Fruit fly (Drosophila melanogaster) whole organism, adult: ENCODE measurements around the gene CG42390.
A peak's percentile ranks its signal among the peaks of the same experiment; 100 is the strongest.

Experiments used
- CG11617 ChIP-seq: fragments of 200-800 bp; sonication (Bioruptor generic); optimal IDR thresholded peaks from 2 replicates; lab custom pipeline; 2017; ENCODE audit warnings: mild to moderate bottlenecking, missing biosample characterization, missing genetic modification reagents, missing genetic modification characterization
- CG12768 ChIP-seq: fragments of 200-800 bp; sonication (Bioruptor generic); optimal IDR thresholded peaks from 2 replicates; lab custom pipeline; 2017; ENCODE audit warnings: missing biosample characterization, missing genetic modification characterization, mild to moderate bottlenecking, moderate library complexity, missing genetic modification reagents
- CG14711 ChIP-seq: fragments of 200-800 bp; sonication (Bioruptor generic); optimal IDR thresholded peaks from 2 replicates; lab custom pipeline; 2018; ENCODE audit warnings: missing biosample characterization, mild to moderate bottlenecking, missing genetic modification characterization, moderate library complexity
- CG1620 ChIP-seq: fragments of 200-800 bp; sonication (Bioruptor generic); optimal IDR thresholded peaks from 2 replicates; lab custom pipeline; 2016; ENCODE audit warnings: missing biosample characterization, missing genetic modification characterization
- CG33017 ChIP-seq: fragments of 200-800 bp; sonication (Bioruptor generic); optimal IDR thresholded peaks from 2 replicates; lab custom pipeline; 2018; ENCODE audit warnings: missing biosample characterization, mild to moderate bottlenecking, missing genetic modification characterization, moderate library complexity
- CG5204 ChIP-seq: fragments of 200-800 bp; sonication (Bioruptor generic); optimal IDR thresholded peaks from 2 replicates; lab custom pipeline; 2016; ENCODE audit warnings: missing biosample characterization, missing genetic modification characterization
- CG7045 ChIP-seq: fragments of 200-800 bp; sonication (Bioruptor generic); optimal IDR thresholded peaks from 2 replicates; lab custom pipeline; 2017; ENCODE audit warnings: missing biosample characterization, mild to moderate bottlenecking, missing genetic modification characterization
- CG7101 ChIP-seq: fragments of 200-800 bp; sonication (Bioruptor generic); optimal IDR thresholded peaks from 2 replicates; lab custom pipeline; 2018; ENCODE audit warnings: missing biosample characterization, mild to moderate bottlenecking, missing genetic modification characterization, moderate library complexity
- Clk ChIP-seq: fragments of 200-800 bp; sonication (Bioruptor generic); optimal IDR thresholded peaks from 2 replicates; lab custom pipeline; 2017; ENCODE audit warnings: missing biosample characterization, missing genetic modification characterization
- Crg-1 ChIP-seq: fragments of 200-800 bp; sonication (Bioruptor generic); optimal IDR thresholded peaks from 2 replicates; lab custom pipeline; 2016; ENCODE audit warnings: missing biosample characterization, missing genetic modification characterization
- Hr96 ChIP-seq: fragments of 200-800 bp; sonication (Bioruptor generic); optimal IDR thresholded peaks from 2 replicates; lab custom pipeline; 2016; ENCODE audit warnings: missing biosample characterization, missing genetic modification characterization
- Mnt ChIP-seq: fragments of 200-800 bp; sonication (Bioruptor generic); optimal IDR thresholded peaks from 2 replicates; lab custom pipeline; 2016; ENCODE audit warnings: missing biosample characterization, mild to moderate bottlenecking, missing genetic modification characterization
- bab1 ChIP-seq: fragments of 200-800 bp; sonication (Bioruptor generic); optimal IDR thresholded peaks from 3 replicates; lab custom pipeline; 2019; ENCODE audit warnings: missing biosample characterization, mild to moderate bottlenecking, missing genetic modification characterization, moderate library complexity
- cic ChIP-seq: fragments of 200-800 bp; sonication (Bioruptor generic); optimal IDR thresholded peaks from 2 replicates; lab custom pipeline; 2017; ENCODE audit warnings: missing biosample characterization, mild to moderate bottlenecking, missing genetic modification characterization, moderate library complexity
- cnc ChIP-seq, 2 experiments: fragments of >200 bp; optimal IDR thresholded peaks; 2 replicates each; lab custom pipeline; 2017
- kay ChIP-seq: fragments of 200-800 bp; sonication (Bioruptor generic); peaks from one replicate; lab custom pipeline; 2016; ENCODE audit warnings: missing biosample characterization, missing genetic modification characterization, borderline replicate concordance
- ovo ChIP-seq: fragments of 200-800 bp; sonication (Bioruptor generic); optimal IDR thresholded peaks from 2 replicates; lab custom pipeline; 2016; ENCODE audit warnings: missing biosample characterization, missing genetic modification characterization
- pad ChIP-seq: fragments of 200-800 bp; sonication (Bioruptor generic); optimal IDR thresholded peaks from 3 replicates; lab custom pipeline; 2017; ENCODE audit warnings: missing biosample characterization, missing genetic modification characterization, mild to moderate bottlenecking, moderate library complexity, missing genetic modification reagents
- tj ChIP-seq: fragments of 200-800 bp; sonication (Bioruptor generic); optimal IDR thresholded peaks from 3 replicates; lab custom pipeline; 2017; ENCODE audit warnings: missing biosample characterization, mild to moderate bottlenecking, missing genetic modification characterization, moderate library complexity
- toe ChIP-seq: fragments of 200-800 bp; sonication (Bioruptor generic); optimal IDR thresholded peaks from 2 replicates; lab custom pipeline; 2016; ENCODE audit warnings: missing biosample characterization, missing genetic modification characterization

The CG42390 gene

DNA sequence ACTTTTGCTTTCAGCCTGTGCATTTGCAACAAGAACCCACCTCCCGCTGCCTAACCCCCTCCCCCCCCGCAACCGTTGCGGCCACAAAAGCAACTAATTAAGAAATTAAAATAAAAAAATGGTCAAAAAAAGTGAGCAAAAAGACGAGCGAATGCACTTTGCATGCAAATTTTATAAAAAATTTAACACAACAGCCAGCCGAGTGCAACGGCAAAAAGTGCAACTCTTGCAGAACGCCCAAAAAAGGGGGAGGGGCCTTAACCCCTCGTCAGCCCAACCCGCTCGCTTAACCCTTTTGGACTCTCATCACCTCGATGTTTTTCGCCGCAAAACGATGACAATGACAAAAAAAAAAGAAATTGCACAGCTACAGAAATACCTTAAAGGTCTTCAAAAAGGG, 23.0 kb upstream of the CG42390 start:
- TF ChIP-seq Hr96 (GFP tag; lab: Kevin White, UChicago) = no peak
- TF ChIP-seq Mnt (GFP tag; lab: Kevin White, UChicago) = no peak
- no peak for TF ChIP-seq CG7101 (tag; lab: Kevin White, UChicago)
- TF ChIP-seq CG11617 (GFP tag; lab: Kevin White, UChicago) = no peak
- TF ChIP-seq tj (GFP tag; lab: Kevin White, UChicago) = peak; percentile 69
- no peak for TF ChIP-seq CG33017 (tag; lab: Kevin White, UChicago)
- TF ChIP-seq CG7045 = no peak
- TF ChIP-seq CG12768 (GFP tag; lab: Kevin White, UChicago) = no peak

DNA sequence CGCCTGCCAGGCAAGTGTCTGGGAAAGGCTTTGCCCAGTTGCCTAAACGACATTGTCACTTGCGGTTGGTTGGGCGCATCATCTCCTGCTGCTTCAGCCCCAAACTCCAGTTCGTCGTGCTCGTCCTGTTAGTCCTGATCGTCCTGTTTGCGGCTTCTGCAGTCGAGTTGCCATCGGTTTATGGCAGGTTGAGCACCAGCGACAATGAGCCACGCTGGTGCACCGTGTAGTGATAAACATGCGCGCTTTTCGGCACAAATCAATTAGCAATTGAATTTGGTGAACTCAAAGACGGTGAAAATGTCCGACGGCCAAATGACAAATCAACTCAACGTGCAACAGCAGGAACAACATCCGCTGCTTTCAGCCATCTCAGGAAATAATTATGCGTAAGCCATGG, 16.7 kb upstream of the CG42390 start, which contains the start of gene CG13407:
TSS of gene CG13407 (plus strand) at position 301 of the 400 bp plus-strand sequence.
- TF ChIP-seq cnc (optimal IDR thresholded peaks at IDR 0.05; lab: Kevin White, UChicago) (no peak), CG12768 (GFP tag; lab: Kevin White, UChicago) (no peak), pad (GFP tag; lab: Kevin White, UChicago) (no peak), CG33017 (tag; lab: Kevin White, UChicago) (no peak)

DNA sequence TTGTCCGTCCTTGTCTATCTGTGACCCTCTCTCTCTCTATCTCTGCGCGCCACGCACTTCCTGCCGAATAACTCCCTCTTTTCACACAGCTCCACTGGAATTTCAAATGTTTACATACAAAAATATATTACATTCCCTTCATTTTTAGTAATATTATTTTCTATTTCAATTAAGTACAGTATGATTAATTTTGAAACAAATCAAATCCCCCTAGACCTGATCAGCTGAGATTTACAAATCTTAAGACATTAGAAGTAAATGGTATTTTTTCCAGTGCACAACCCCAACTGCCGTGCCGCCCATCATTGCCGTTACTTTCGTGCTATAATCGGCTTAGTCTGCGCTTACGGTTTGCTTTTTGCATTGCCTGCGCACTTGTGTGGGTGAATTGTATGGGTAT, 11.5 kb upstream of the CG42390 start:
- TF ChIP-seq CG7101 (tag; lab: Kevin White, UChicago) = no peak
- TF ChIP-seq bab1 (GFP tag; lab: Kevin White, UChicago) = no peak
- no peak for TF ChIP-seq toe (GFP tag; lab: Kevin White, UChicago)
- TF ChIP-seq cnc (optimal IDR thresholded peaks at IDR 0.05; lab: Kevin White, UChicago) = no peak
- no peak for TF ChIP-seq CG12768 (GFP tag; lab: Kevin White, UChicago)
- TF ChIP-seq Mnt (GFP tag; lab: Kevin White, UChicago) = no peak
- no peak for TF ChIP-seq CG5204 (GFP tag; lab: Kevin White, UChicago)
- TF ChIP-seq CG1620 = no peak
- no peak for TF ChIP-seq kay (GFP tag; lab: Kevin White, UChicago)
- no peak for TF ChIP-seq CG11617 (GFP tag; lab: Kevin White, UChicago)
- no peak for TF ChIP-seq ovo (GFP tag; lab: Kevin White, UChicago)
- no peak for TF ChIP-seq Clk (GFP tag; lab: Kevin White, UChicago)
- TF ChIP-seq CG33017 (tag; lab: Kevin White, UChicago) = no peak
- TF ChIP-seq pad (GFP tag; lab: Kevin White, UChicago) = no peak
- TF ChIP-seq CG7045 = no peak
- TF ChIP-seq Crg-1 (GFP tag; lab: Kevin White, UChicago) = no peak
- TF ChIP-seq Hr96 (GFP tag; lab: Kevin White, UChicago) = no peak
- TF ChIP-seq tj (GFP tag; lab: Kevin White, UChicago) = no peak
- no peak for TF ChIP-seq cic

DNA sequence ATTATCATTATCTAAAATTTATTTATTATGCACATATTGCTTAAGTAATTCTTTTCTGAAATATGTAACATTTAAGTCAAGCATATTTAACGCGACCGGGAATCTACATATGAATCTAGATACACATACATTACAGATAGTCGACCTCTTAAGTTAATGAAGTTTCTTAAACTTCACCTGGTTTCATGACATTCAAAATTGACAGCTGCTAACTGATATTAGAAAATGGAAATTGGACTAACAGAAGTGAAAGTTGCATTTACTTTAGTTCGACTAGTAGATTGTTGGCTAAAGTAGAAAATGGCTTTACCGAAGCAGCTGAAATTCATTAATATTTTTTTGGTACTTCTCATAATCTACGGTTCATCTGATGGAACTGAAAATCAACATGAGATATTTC, 6.7 kb upstream of the CG42390 start, which contains the start of gene Ir94a:
TSS of gene Ir94a (plus strand) at position 301 of the 400 bp plus-strand sequence.
- no peak for TF ChIP-seq pad (GFP tag; lab: Kevin White, UChicago)
- no peak for TF ChIP-seq bab1 (GFP tag; lab: Kevin White, UChicago)
- TF ChIP-seq kay (GFP tag; lab: Kevin White, UChicago) = no peak
- no peak for TF ChIP-seq cnc (optimal IDR thresholded peaks at IDR 0.05; lab: Kevin White, UChicago)
- no peak for TF ChIP-seq CG7101 (tag; lab: Kevin White, UChicago)
- no peak for TF ChIP-seq Mnt (GFP tag; lab: Kevin White, UChicago)
- no peak for TF ChIP-seq CG12768 (GFP tag; lab: Kevin White, UChicago)
- TF ChIP-seq tj (GFP tag; lab: Kevin White, UChicago) = no peak
- no peak for TF ChIP-seq CG14711
- TF ChIP-seq CG7045 = no peak
- TF ChIP-seq ovo (GFP tag; lab: Kevin White, UChicago) = no peak
- TF ChIP-seq CG11617 (GFP tag; lab: Kevin White, UChicago) = no peak
- no peak for TF ChIP-seq Clk (GFP tag; lab: Kevin White, UChicago)
- no peak for TF ChIP-seq CG5204 (GFP tag; lab: Kevin White, UChicago)

DNA sequence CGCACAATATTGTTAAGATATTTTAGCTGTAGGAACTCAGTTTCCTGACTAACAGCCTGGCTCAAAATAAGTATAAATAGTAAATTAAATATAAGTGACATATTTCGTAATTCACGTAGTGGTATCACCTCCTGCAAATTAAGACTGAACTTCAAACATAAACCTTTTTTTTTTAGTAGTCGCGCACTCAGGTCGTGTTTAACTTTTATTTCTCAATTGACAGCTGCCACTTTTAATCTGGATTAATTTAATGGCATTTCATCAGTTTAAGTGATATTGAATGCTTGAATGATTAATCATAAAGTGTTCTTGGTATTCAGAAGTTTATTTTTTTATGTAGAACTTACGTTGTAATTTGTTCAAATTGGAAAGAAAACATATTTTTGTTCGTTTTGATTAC, 2.7 kb upstream of the CG42390 start, which contains the start of gene Ir94b:
TSS of gene Ir94b (minus strand) at position 101 of the 400 bp plus-strand sequence.
- TF ChIP-seq tj (GFP tag; lab: Kevin White, UChicago) (no peak), Crg-1 (GFP tag; lab: Kevin White, UChicago) (no peak), Mnt (GFP tag; lab: Kevin White, UChicago) (no peak), toe (GFP tag; lab: Kevin White, UChicago) (no peak), cnc (optimal IDR thresholded peaks at IDR 0.05; lab: Kevin White, UChicago) (no peak), Hr96 (GFP tag; lab: Kevin White, UChicago) (no peak)

DNA sequence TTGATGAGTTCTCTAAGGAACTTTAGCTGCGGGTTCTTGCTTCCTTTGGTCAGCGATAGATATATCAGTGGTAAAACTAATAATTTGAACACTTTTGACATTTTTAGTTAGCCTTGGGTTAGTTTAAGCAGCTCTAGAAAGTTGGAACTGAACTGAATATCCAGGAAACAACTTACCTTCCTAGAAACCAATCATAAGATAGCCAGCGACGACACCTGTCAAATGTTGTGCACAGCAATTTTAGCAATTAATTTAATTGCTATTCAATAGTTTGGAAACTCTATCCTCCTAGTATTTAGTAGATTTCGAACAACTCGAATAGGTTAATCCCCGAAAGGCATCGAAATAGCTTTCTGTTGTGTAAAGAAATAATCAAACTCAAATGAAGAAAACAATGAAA, 507 bp upstream of the CG42390 start, which contains the start of gene Ir94c:
TSS of gene Ir94c (minus strand) at position 101 of the 400 bp plus-strand sequence.
- TF ChIP-seq CG7045 = no peak
- TF ChIP-seq cic = no peak
- no peak for TF ChIP-seq pad (GFP tag; lab: Kevin White, UChicago)
- no peak for TF ChIP-seq CG5204 (GFP tag; lab: Kevin White, UChicago)
- TF ChIP-seq CG11617 (GFP tag; lab: Kevin White, UChicago) = no peak
- TF ChIP-seq bab1 (GFP tag; lab: Kevin White, UChicago) = no peak
- TF ChIP-seq Clk (GFP tag; lab: Kevin White, UChicago) = no peak
- no peak for TF ChIP-seq CG14711
- no peak for TF ChIP-seq Hr96 (GFP tag; lab: Kevin White, UChicago)
- TF ChIP-seq CG7101 (tag; lab: Kevin White, UChicago) = no peak
- TF ChIP-seq cnc (optimal IDR thresholded peaks at IDR 0.05; lab: Kevin White, UChicago) = no peak
- no peak for TF ChIP-seq tj (GFP tag; lab: Kevin White, UChicago)
